Fruit fly (Drosophila melanogaster): ENCODE data around the gene mRpL22.

dm6 chrX:16778138-16778672 lies 5.5 kb upstream of the mRpL22 start:
- TF ChIP-seq h (optimal IDR thresholded peaks at IDR 0.05) = no peak
- TF ChIP-seq psq (optimal IDR thresholded peaks at IDR 0.05) = no peak

Data from Kc167 (cell line).